Worm (Caenorhabditis elegans): ENCODE measurements around the gene asm-2.

ce11 chrX:11337095-11337494 lies 13.0 kb upstream of the asm-2 start:
- no peak for TF ChIP-seq F13C5.2 (tag; optimal IDR thresholded peaks at IDR 0.05)
- TF ChIP-seq ama-1 (optimal IDR thresholded peaks at IDR 0.05): no peak
- TF ChIP-seq scrt-1 (GFP tag; IDR thresholded peaks at IDR 0.05): no peak
